Fruit fly (Drosophila melanogaster) whole organism, wandering third instar larva: ENCODE measurements around the gene eEF2.

Experiments
- Abd-B ChIP-seq: fragments of >200 bp; optimal IDR thresholded peaks from 2 replicates; lab custom pipeline; 2017; ENCODE audit warnings: missing biosample characterization, missing genetic modification characterization
- CG9705 ChIP-seq: fragments of 200-800 bp; sonication (Bioruptor generic); optimal IDR thresholded peaks from 2 replicates; lab custom pipeline; 2018; ENCODE audit warnings: missing biosample characterization, mild to moderate bottlenecking, missing genetic modification characterization
- Dfd ChIP-seq: fragments of >200 bp; optimal IDR thresholded peaks from 2 replicates; lab custom pipeline; 2017; ENCODE audit warnings: missing biosample characterization, missing genetic modification characterization
- GATAd ChIP-seq: sonication (Bioruptor generic); optimal IDR thresholded peaks from 2 replicates; lab custom pipeline; 2016; ENCODE audit warnings: missing biosample characterization, missing genetic modification characterization
- Hnf4 ChIP-seq: fragments of 200-800 bp; sonication (Bioruptor generic); optimal IDR thresholded peaks from 2 replicates; lab custom pipeline; 2016; ENCODE audit warnings: missing biosample characterization, mild to moderate bottlenecking, missing genetic modification characterization
- Hr83 ChIP-seq: fragments of 200-300 bp; sonication (Bioruptor generic); optimal IDR thresholded peaks from 2 replicates; lab custom pipeline; 2016; ENCODE audit warnings: missing biosample characterization, mild to moderate bottlenecking, missing genetic modification characterization, moderate library complexity; ENCODE audit not compliant: poor library complexity, severe bottlenecking
- Mio ChIP-seq: sonication (Bioruptor generic); optimal IDR thresholded peaks from 2 replicates; lab custom pipeline; 2016; ENCODE audit warnings: missing biosample characterization, missing genetic modification characterization
- OdsH ChIP-seq: fragments of 200-800 bp; sonication (Bioruptor generic); optimal IDR thresholded peaks from 2 replicates; lab custom pipeline; 2016; ENCODE audit warnings: missing biosample characterization, mild to moderate bottlenecking, missing genetic modification characterization
- brk ChIP-seq: fragments of 200-800 bp; sonication (Bioruptor generic); optimal IDR thresholded peaks from 2 replicates; lab custom pipeline; 2016; ENCODE audit warnings: missing biosample characterization, mild to moderate bottlenecking, missing genetic modification characterization
- dl ChIP-seq, 2 experiments: fragments of 175-275, 200-275 bp in 1 of 2; fragments of 200-275 bp in 1 of 2; sonication (Bioruptor generic); optimal IDR thresholded peaks; lab custom pipeline; 2018; ENCODE audit warnings: mild to moderate bottlenecking in 2 of 2, missing biosample characterization in 2 of 2, missing genetic modification characterization in 2 of 2, moderate library complexity in 2 of 2; ENCODE audit not compliant: partially characterized antibody in 2 of 2, insufficient read depth in 1 of 2
- dmrt93B ChIP-seq: fragments of 200-800 bp; sonication (Bioruptor generic); optimal IDR thresholded peaks from 2 replicates; lab custom pipeline; 2018; ENCODE audit warnings: missing biosample characterization, mild to moderate bottlenecking, missing genetic modification characterization
- fru ChIP-seq: fragments of 200-800 bp; sonication (Bioruptor generic); optimal IDR thresholded peaks from 3 replicates; lab custom pipeline; 2016; ENCODE audit warnings: missing biosample characterization, mild to moderate bottlenecking, missing genetic modification characterization
- h ChIP-seq: fragments of 200-800 bp; sonication (Bioruptor generic); optimal IDR thresholded peaks from 3 replicates; lab custom pipeline; 2016; ENCODE audit warnings: missing biosample characterization, mild to moderate bottlenecking, missing genetic modification characterization
- psq ChIP-seq: fragments of 200-800 bp; sonication (Bioruptor generic); optimal IDR thresholded peaks from 3 replicates; lab custom pipeline; 2017; ENCODE audit warnings: missing biosample characterization, mild to moderate bottlenecking, missing genetic modification characterization, moderate library complexity
- rgr ChIP-seq: fragments of 200-800 bp; sonication (Bioruptor generic); optimal IDR thresholded peaks from 3 replicates; lab custom pipeline; 2016; ENCODE audit warnings: missing biosample characterization, mild to moderate bottlenecking, missing genetic modification characterization
- woc ChIP-seq: sonication (Bioruptor generic); optimal IDR thresholded peaks from 2 replicates; lab custom pipeline; 2016; ENCODE audit warnings: missing biosample characterization, mild to moderate bottlenecking, missing genetic modification characterization

The eEF2 gene

DNA sequence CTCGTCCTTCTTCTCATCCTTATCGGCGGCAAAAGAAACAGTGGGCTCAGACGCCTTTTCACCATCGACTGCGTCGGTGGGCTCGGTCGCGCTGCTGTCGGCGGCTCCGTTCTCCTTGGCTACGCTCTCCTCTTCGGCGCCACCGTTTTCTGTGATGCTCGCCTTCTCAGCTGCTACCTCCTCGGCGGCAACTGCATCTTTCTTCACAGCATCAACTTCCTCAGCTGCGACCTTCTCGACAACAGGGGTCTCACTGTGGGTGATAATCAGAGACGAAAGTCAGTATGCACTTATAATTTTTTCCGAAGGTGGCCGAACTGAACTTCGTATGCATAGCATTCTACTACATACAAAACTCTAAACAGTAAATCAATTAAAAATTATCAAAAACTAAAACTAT, 54.0 kb downstream of the eEF2 start:
- no peak for TF ChIP-seq Abd-B
- no peak for TF ChIP-seq GATAd
- TF ChIP-seq psq (GFP tag; lab: Kevin White, UChicago): no peak
- no peak for TF ChIP-seq woc (GFP tag; lab: Kevin White, UChicago)
- TF ChIP-seq dmrt93B: no peak
- no peak for TF ChIP-seq fru (GFP tag; lab: Kevin White, UChicago)
- no peak for TF ChIP-seq rgr (GFP tag; lab: Kevin White, UChicago)
- TF ChIP-seq Dfd (GFP tag; lab: Kevin White, UChicago): no peak
- TF ChIP-seq h (GFP tag; lab: Kevin White, UChicago): no peak
- no peak for TF ChIP-seq Hnf4 (GFP tag; lab: Kevin White, UChicago)
- TF ChIP-seq Mio (GFP tag; lab: Kevin White, UChicago): no peak
- TF ChIP-seq OdsH (GFP tag; lab: Kevin White, UChicago): no peak
- no peak for TF ChIP-seq dl (GFP tag; optimal IDR thresholded peaks at IDR 0.05; lab: Kevin White, UChicago; ENCODE audit: insufficient read depth in 1 of 2, partially characterized antibody in 2 of 2)
- no peak for TF ChIP-seq brk (GFP tag; lab: Kevin White, UChicago)
- no peak for TF ChIP-seq Hr83
- TF ChIP-seq CG9705 (GFP tag; lab: Kevin White, UChicago): no peak
